Worm (Caenorhabditis elegans) whole organism, early embryonic: ENCODE results near the gene srt-32.

Experiments used
- F13C5.2 ChIP-seq: sonication (generic microtip); optimal IDR thresholded peaks from 2 replicates; lab custom pipeline; 2017; ENCODE audit warnings: mild to moderate bottlenecking, missing genetic modification characterization, inconsistent platforms, missing compliant biosample characterization
- ama-1 ChIP-seq: fragments of 150-350 bp; optimal IDR thresholded peaks from 2 replicates; lab custom pipeline; 2014
- ceh-13 ChIP-seq: fragments of 200-800 bp; sonication (Bioruptor generic); optimal IDR thresholded peaks from 2 replicates; lab custom pipeline; 2018; ENCODE audit warnings: mild to moderate bottlenecking, missing genetic modification characterization, missing compliant biosample characterization
- ets-7 ChIP-seq: sonication (generic microtip); optimal IDR thresholded peaks from 2 replicates; lab custom pipeline; 2016; ENCODE audit warnings: missing genotype, missing genetic modification characterization, missing compliant biosample characterization
- flt-1 ChIP-seq: fragments of 200-800 bp; sonication (Bioruptor generic); IDR thresholded peaks from 2 replicates; pipeline ENCODE4 v1.3.6; 2022; ENCODE audit warnings: missing genetic modification characterization, missing compliant biosample characterization
- hmbx-1 ChIP-seq: sonication (generic microtip); optimal IDR thresholded peaks from 2 replicates; lab custom pipeline; 2016; ENCODE audit warnings: mild to moderate bottlenecking, missing genetic modification characterization, missing compliant biosample characterization
- hmg-4 ChIP-seq: fragments of 200-800 bp; sonication (Bioruptor generic); optimal IDR thresholded peaks from 2 replicates; lab custom pipeline; 2018; ENCODE audit warnings: mild to moderate bottlenecking, missing genetic modification characterization, missing compliant biosample characterization
- pes-1 ChIP-seq: fragments of 200-800 bp; sonication (Bioruptor generic); IDR thresholded peaks from 2 replicates; pipeline ENCODE4 v1.3.6; 2022; ENCODE audit warnings: missing genetic modification reagents, missing genetic modification characterization, missing compliant biosample characterization
- scrt-1 ChIP-seq: fragments of 200-800 bp; sonication (Bioruptor generic); IDR thresholded peaks from 2 replicates; pipeline ENCODE4 v1.3.6; 2022; ENCODE audit warnings: missing genetic modification characterization, missing compliant biosample characterization
- tbx-37 ChIP-seq: fragments of 200-800 bp; sonication (Bioruptor generic); conservative IDR thresholded peaks from 2 replicates; pipeline ENCODE4 v1.3.6; 2022; ENCODE audit warnings: missing genetic modification reagents, missing genetic modification characterization, missing compliant biosample characterization
- tra-4 ChIP-seq: sonication (generic microtip); optimal IDR thresholded peaks from 2 replicates; lab custom pipeline; 2017; ENCODE audit warnings: missing genetic modification characterization, missing compliant biosample characterization

ce11 chrV:14527210-14527609, 32.2 kb upstream of the srt-32 start:
- TF ChIP-seq tbx-37 (GFP tag; lab: Robert Waterston, UW) (no peak), scrt-1 (GFP tag; lab: Robert Waterston, UW) (no peak), hmg-4 (GFP tag; lab: Kevin White, UChicago) (no peak), ama-1 (lab: Kevin White, UChicago) (no peak), ets-7 (tag; lab: Kevin White, UChicago) (no peak), ceh-13 (GFP tag; lab: Kevin White, UChicago) (no peak), flt-1 (no peak), F13C5.2 (tag; lab: Kevin White, UChicago) (no peak), tra-4 (no peak), hmbx-1 (tag; lab: Kevin White, UChicago) (no peak), pes-1 (GFP tag; lab: Robert Waterston, UW) (no peak)
